Worm (Caenorhabditis elegans): ENCODE measurements around the gene Y116A8C.9.

DNA sequence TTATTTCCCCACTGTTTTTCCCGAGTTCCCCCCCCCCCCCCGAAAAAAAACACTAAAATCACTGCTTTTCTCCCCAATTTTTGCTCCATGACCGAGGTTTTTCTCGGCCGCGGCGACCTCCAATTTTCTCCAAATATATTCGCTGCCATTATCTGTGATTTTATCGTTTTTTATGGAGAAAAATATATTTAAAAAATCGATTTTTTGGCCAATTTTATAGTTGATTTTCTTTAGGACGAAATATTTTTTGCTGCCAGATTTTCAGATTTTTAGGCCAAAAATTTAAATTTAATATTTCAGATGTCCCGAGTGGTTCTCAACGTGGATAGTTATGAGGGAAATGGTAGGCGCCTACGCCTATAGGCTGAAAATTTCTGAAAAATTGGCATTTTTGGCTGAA, 3.2 kb upstream of the Y116A8C.9 start, which contains the start of gene rad-54.B:
- TF ChIP-seq elt-2 (tag; optimal IDR thresholded peaks at IDR 0.05) (no peak), ceh-14 (tag; optimal IDR thresholded peaks at IDR 0.05) (no peak), fkh-6 (tag; optimal IDR thresholded peaks at IDR 0.05) (no peak), pqm-1 (tag; optimal IDR thresholded peaks at IDR 0.05) (no peak), elt-4 (tag; optimal IDR thresholded peaks at IDR 0.05) (no peak), fkh-10 (GFP tag; optimal IDR thresholded peaks at IDR 0.05) (no peak), tbx-2 (tag; optimal IDR thresholded peaks at IDR 0.05) (no peak), ceh-19 (GFP tag; optimal IDR thresholded peaks at IDR 0.05) (no peak), mec-3 (tag; optimal IDR thresholded peaks at IDR 0.05; ENCODE audit: borderline replicate concordance) (no peak), pag-3 (tag; optimal IDR thresholded peaks at IDR 0.05; ENCODE audit: borderline replicate concordance) (no peak), F13H6.1 (tag; optimal IDR thresholded peaks at IDR 0.05) (no peak)
